Fruit fly (Drosophila melanogaster): ENCODE measurements around the gene Rpn3.

Gene Rpn3

dm6 chr2L:19048912-19049311 is 2.7 kb upstream of the Rpn3 start, which contains the start of gene CG10470:
TSS of gene CG10470 (plus strand) at chr2L:19049076.
- no peak for TF ChIP-seq CG17806 (tag; optimal IDR thresholded peaks at IDR 0.05)
- TF ChIP-seq CG8159 (tag; optimal IDR thresholded peaks at IDR 0.05): peak; percentile 4

- TF ChIP-seq CG15710 (tag; optimal IDR thresholded peaks at IDR 0.05) (no peak), CG8159 (tag; optimal IDR thresholded peaks at IDR 0.05) (no peak), gl (tag; optimal IDR thresholded peaks at IDR 0.05) (no peak), CG4496 (GFP tag; IDR thresholded peaks at IDR 0.05) (peak; percentile 31; the same call in 2 of the 3 replicates), D1 (tag; optimal IDR thresholded peaks at IDR 0.05) (no peak), rn (GFP tag; IDR thresholded peaks at IDR 0.05) (no peak), CG34367 (tag; optimal IDR thresholded peaks at IDR 0.05) (no peak), EcR (GFP tag; optimal IDR thresholded peaks at IDR 0.05) (no peak)
Measured at dm6 chr2L:19053860-19054515, 2.4 kb downstream of the Rpn3 start, which contains the start of gene CG10492. TSS of gene CG10492 (plus strand) at chr2L:19054078.

dm6 chr2L:19054516-19054887 is 2.9 kb downstream of the Rpn3 start:
- TF ChIP-seq CG9948 (tag; optimal IDR thresholded peaks at IDR 0.05): no peak
- no peak for TF ChIP-seq rn (GFP tag; IDR thresholded peaks at IDR 0.05)
- no peak for TF ChIP-seq CG34367 (tag; optimal IDR thresholded peaks at IDR 0.05)
- no peak for TF ChIP-seq CG10348 (GFP tag; IDR thresholded peaks at IDR 0.05)
- no peak for TF ChIP-seq CG17806 (tag; optimal IDR thresholded peaks at IDR 0.05)
- no peak for TF ChIP-seq EcR (GFP tag; optimal IDR thresholded peaks at IDR 0.05)
- TF ChIP-seq gl (tag; optimal IDR thresholded peaks at IDR 0.05): no peak

DNA sequence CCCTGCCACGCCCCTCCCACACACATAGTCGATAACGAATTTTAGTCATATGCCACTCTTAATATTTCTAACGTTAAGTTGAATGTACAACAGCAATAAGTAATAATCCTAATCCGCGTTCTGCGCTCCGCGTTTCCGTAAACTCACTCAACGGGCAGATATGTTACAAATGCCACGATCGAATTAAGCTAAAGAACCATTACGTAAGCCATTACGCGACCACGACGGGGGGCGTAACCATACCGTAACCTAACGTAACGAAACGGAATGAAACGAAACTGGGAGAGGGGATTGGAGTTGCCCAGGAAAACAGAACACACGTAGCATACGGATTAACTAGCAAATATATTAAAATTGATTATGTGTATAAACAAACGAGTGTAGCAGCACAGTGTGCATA is 6.2 kb downstream of the Rpn3 start:
- TF ChIP-seq CG14655 (GFP tag; optimal IDR thresholded peaks at IDR 0.05) (no peak), Pif1A (GFP tag; optimal IDR thresholded peaks at IDR 0.05) (no peak), CG15710 (tag; optimal IDR thresholded peaks at IDR 0.05) (no peak), gl (tag; optimal IDR thresholded peaks at IDR 0.05) (no peak), EcR (GFP tag; optimal IDR thresholded peaks at IDR 0.05) (no peak), CG32121 (GFP tag; IDR thresholded peaks at IDR 0.05) (no peak)

- no peak for TF ChIP-seq Pif1B (GFP tag; optimal IDR thresholded peaks at IDR 0.05)
- TF ChIP-seq CG34367 (tag; optimal IDR thresholded peaks at IDR 0.05): peak; percentile 1
- TF ChIP-seq CG4496 (GFP tag; IDR thresholded peaks at IDR 0.05): peak; percentile 38; the same call in 1 of the 3 replicates
- no peak for TF ChIP-seq rn (GFP tag; IDR thresholded peaks at IDR 0.05)
- TF ChIP-seq CG9948 (tag; optimal IDR thresholded peaks at IDR 0.05): peak; percentile 40
- peak; percentile 53 for TF ChIP-seq CG8159 (tag; optimal IDR thresholded peaks at IDR 0.05)
- peak; percentile 69 for TF ChIP-seq CG32121 (GFP tag; IDR thresholded peaks at IDR 0.05)
- 0 out of 3 replicates have a peak, but pooled peaks have one; percentile 5 for TF ChIP-seq fd96Ca (GFP tag; IDR thresholded peaks at IDR 0.05)
- no peak for TF ChIP-seq D1 (tag; optimal IDR thresholded peaks at IDR 0.05)
- TF ChIP-seq CG13204 (GFP tag; optimal IDR thresholded peaks at IDR 0.05): no peak
- TF ChIP-seq Ets98B (GFP tag; IDR thresholded peaks at IDR 0.05): peak; percentile 69
- TF ChIP-seq CG17806 (tag; optimal IDR thresholded peaks at IDR 0.05): peak; percentile 50
- no peak for TF ChIP-seq CG14655 (GFP tag; optimal IDR thresholded peaks at IDR 0.05)
Measured at dm6 chr2L:19058916-19059315, 7.3 kb downstream of the Rpn3 start, which contains the start of gene Phlpp. TSS of gene Phlpp (plus strand) at chr2L:19059129.

DNA sequence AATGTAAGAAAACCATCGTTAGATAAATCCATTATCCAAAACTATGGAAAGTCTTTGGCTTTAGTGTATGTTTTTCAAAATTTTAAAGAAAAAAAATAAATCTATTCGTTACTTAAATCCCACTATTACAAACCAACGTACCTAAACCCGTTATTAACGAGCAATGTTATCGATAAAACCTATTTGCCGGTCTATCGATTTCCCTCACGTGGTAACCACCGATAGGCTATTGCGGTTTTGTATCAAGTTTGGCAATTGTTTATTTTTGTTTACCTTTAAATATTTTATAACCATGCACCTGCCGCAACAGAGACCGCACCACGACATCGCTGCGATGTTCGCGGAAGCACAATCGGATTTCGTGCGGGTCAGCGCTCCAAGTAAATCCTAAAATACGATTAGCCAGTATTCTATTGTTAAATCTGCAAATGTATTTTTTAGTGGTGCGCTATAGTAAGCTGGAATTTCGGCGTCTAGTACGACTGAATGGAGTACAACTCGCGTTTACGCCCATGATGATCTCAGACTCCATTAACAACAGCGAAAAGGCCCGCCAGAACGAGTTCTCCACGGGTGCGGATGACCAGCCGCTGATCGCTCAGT is 11.6 kb downstream of the Rpn3 start, which contains the start of gene Dus4:
TSS of gene Dus4 (plus strand) at position 206 of the 603 bp plus-strand sequence.
- TF ChIP-seq gl (tag; optimal IDR thresholded peaks at IDR 0.05) (no peak), Pif1B (GFP tag; optimal IDR thresholded peaks at IDR 0.05) (no peak), CG12605 (GFP tag; IDR thresholded peaks at IDR 0.05) (no peak), EcR (GFP tag; optimal IDR thresholded peaks at IDR 0.05) (no peak), CG8301 (tag; optimal IDR thresholded peaks at IDR 0.05) (no peak), CG13204 (GFP tag; optimal IDR thresholded peaks at IDR 0.05) (no peak), Ets98B (GFP tag; IDR thresholded peaks at IDR 0.05) (no peak), Pif1A (GFP tag; optimal IDR thresholded peaks at IDR 0.05) (no peak), D1 (tag; optimal IDR thresholded peaks at IDR 0.05) (no peak), Snoo (tag; optimal IDR thresholded peaks at IDR 0.05) (no peak), CG9948 (tag; optimal IDR thresholded peaks at IDR 0.05) (no peak), CG17806 (tag; optimal IDR thresholded peaks at IDR 0.05) (no peak), CG14655 (GFP tag; optimal IDR thresholded peaks at IDR 0.05) (no peak), CG8159 (tag; optimal IDR thresholded peaks at IDR 0.05) (no peak), fd96Ca (GFP tag; IDR thresholded peaks at IDR 0.05) (no peak), CG15710 (tag; optimal IDR thresholded peaks at IDR 0.05) (no peak), CG4496 (GFP tag; IDR thresholded peaks at IDR 0.05) (no peak), rn (GFP tag; IDR thresholded peaks at IDR 0.05) (no peak), CG32121 (GFP tag; IDR thresholded peaks at IDR 0.05) (no peak), CG34367 (tag; optimal IDR thresholded peaks at IDR 0.05) (no peak)

dm6 chr2L:19064706-19065105 is 13.1 kb downstream of the Rpn3 start, which contains the start of gene CG17343:
TSS of gene CG17343 (plus strand) at chr2L:19064929.
- TF ChIP-seq CG34367 (tag; optimal IDR thresholded peaks at IDR 0.05) (no peak), CG17806 (tag; optimal IDR thresholded peaks at IDR 0.05) (no peak), Pif1B (GFP tag; optimal IDR thresholded peaks at IDR 0.05) (no peak), Ets98B (GFP tag; IDR thresholded peaks at IDR 0.05) (no peak), Pif1A (GFP tag; optimal IDR thresholded peaks at IDR 0.05) (no peak)
